Worm (Caenorhabditis elegans): ENCODE measurements around the gene B0464.9.

- TF ChIP-seq sdc-2 (tag; optimal IDR thresholded peaks at IDR 0.05) (no peak), nfya-1 (tag; optimal IDR thresholded peaks at IDR 0.05) (no peak), fkh-6 (tag; optimal IDR thresholded peaks at IDR 0.05) (no peak), pqm-1 (tag; optimal IDR thresholded peaks at IDR 0.05) (no peak), ama-1 (optimal IDR thresholded peaks at IDR 0.05) (no peak), tbx-2 (tag; optimal IDR thresholded peaks at IDR 0.05) (no peak), ets-4 (tag; optimal IDR thresholded peaks at IDR 0.05) (no peak), sox-4 (tag; optimal IDR thresholded peaks at IDR 0.05) (no peak), hlh-30 (tag; optimal IDR thresholded peaks at IDR 0.05; ENCODE audit: insufficient read depth) (no peak), nhr-11 (tag; optimal IDR thresholded peaks at IDR 0.05) (no peak), lin-11 (tag; optimal IDR thresholded peaks at IDR 0.05) (no peak), gmeb-2 (tag; optimal IDR thresholded peaks at IDR 0.05) (no peak), pha-2 (tag; optimal IDR thresholded peaks at IDR 0.05) (no peak), pha-4 (tag; optimal IDR thresholded peaks at IDR 0.05) (no peak)
Observed at ce11 chrIII:9488027-9488426, 22.5 kb downstream of the B0464.9 start.
